Worm (Caenorhabditis elegans) whole organism, L4 larva: ENCODE results near the gene T28D6.3.
A peak's percentile ranks its signal among the peaks of the same experiment; 100 is the strongest.

Experiments
- F44E2.7 ChIP-seq: fragments of 200-800 bp; sonication (Bioruptor generic); IDR thresholded peaks from 2 replicates; pipeline ENCODE4 v2.1.2; 2022; ENCODE audit warnings: missing genetic modification characterization, missing compliant biosample characterization
- T26A8.4 ChIP-seq: fragments of 200-800 bp; sonication (Bioruptor generic); IDR thresholded peaks from 2 replicates; pipeline ENCODE4 v1.3.6; 2022; ENCODE audit warnings: missing genetic modification characterization, missing compliant biosample characterization
- Y105C5A.15 ChIP-seq: fragments of 200-800 bp; sonication (Bioruptor generic); IDR thresholded peaks from 2 replicates; pipeline ENCODE4 v1.3.6; 2022; ENCODE audit warnings: missing genetic modification characterization, missing compliant biosample characterization
- aha-1 ChIP-seq: fragments of 150-350 bp; peaks from one replicate; lab custom pipeline; 2014; ENCODE audit warnings: missing biosample characterization, missing genetic modification characterization
- attf-4 ChIP-seq: sonication (generic microtip); optimal IDR thresholded peaks from 3 replicates; lab custom pipeline; 2017; ENCODE audit warnings: missing biosample characterization, missing genetic modification characterization
- ceh-20 ChIP-seq: fragments of 200-800 bp; sonication (Bioruptor generic); IDR thresholded peaks from 2 replicates; pipeline ENCODE4 v1.3.6; 2022; ENCODE audit warnings: missing genetic modification reagents, missing genetic modification characterization, missing compliant biosample characterization
- ceh-32 ChIP-seq: sonication (generic microtip); optimal IDR thresholded peaks from 2 replicates; lab custom pipeline; 2016; ENCODE audit warnings: mild to moderate bottlenecking, missing genetic modification characterization, missing compliant biosample characterization; ENCODE audit not compliant: poor library complexity
- ceh-44 ChIP-seq: fragments of 200-800 bp; sonication (Bioruptor generic); IDR thresholded peaks from 2 replicates; pipeline ENCODE4 v1.3.6; 2022; ENCODE audit warnings: missing genetic modification reagents, missing genetic modification characterization, missing compliant biosample characterization
- ceh-82 ChIP-seq: sonication (generic microtip); optimal IDR thresholded peaks from 2 replicates; lab custom pipeline; 2017; ENCODE audit warnings: missing biosample characterization, missing genetic modification characterization
- ces-1 ChIP-seq: fragments of 150-350 bp; sonication (generic microtip); optimal IDR thresholded peaks from 4 replicates; lab custom pipeline; 2014; ENCODE audit warnings: missing biosample characterization, missing genetic modification reagents, missing genetic modification characterization
- cey-2 ChIP-seq: sonication (generic microtip); optimal IDR thresholded peaks from 3 replicates; lab custom pipeline; 2017; ENCODE audit warnings: missing genetic modification characterization, mild to moderate bottlenecking, missing compliant biosample characterization, antibody characterized with exemption, borderline replicate concordance; ENCODE audit not compliant: insufficient read depth
- ctbp-1 ChIP-seq: fragments of 200-800 bp; sonication (Bioruptor generic); IDR thresholded peaks from 2 replicates; pipeline ENCODE4 v1.3.6; 2022; ENCODE audit warnings: missing genetic modification reagents, missing genetic modification characterization, missing compliant biosample characterization
- daf-12 ChIP-seq: fragments of 150-350 bp; optimal IDR thresholded peaks from 2 replicates; lab custom pipeline; 2014; ENCODE audit warnings: missing biosample characterization, missing genetic modification reagents, missing genetic modification characterization
- daf-16 ChIP-seq, 3 experiments: sonication (generic microtip); optimal IDR thresholded peaks; 2 replicates each; lab custom pipeline; 2016 to 2017; ENCODE audit warnings: missing genetic modification characterization in 3 of 3, missing genetic modification reagents in 3 of 3, mild to moderate bottlenecking in 2 of 3, missing compliant biosample characterization in 2 of 3, missing biosample characterization in 1 of 3, moderate library complexity in 1 of 3
- dmd-6 ChIP-seq: fragments of 200-800 bp; sonication (Bioruptor generic); IDR thresholded peaks from 2 replicates; pipeline ENCODE4 v1.3.6; 2022; ENCODE audit warnings: missing genetic modification reagents, missing genetic modification characterization, missing compliant biosample characterization
- dmd-9 ChIP-seq: fragments of 200-800 bp; sonication (Bioruptor generic); IDR thresholded peaks from 2 replicates; pipeline ENCODE4 v1.3.6; 2022; ENCODE audit warnings: missing genetic modification reagents, missing genetic modification characterization, missing compliant biosample characterization
- dpl-1 ChIP-seq: fragments of 150-350 bp; optimal IDR thresholded peaks from 2 replicates; lab custom pipeline; 2014; ENCODE audit warnings: missing biosample characterization, missing genetic modification reagents, missing genetic modification characterization
- duxl-1 ChIP-seq: sonication (generic microtip); optimal IDR thresholded peaks from 2 replicates; lab custom pipeline; 2016; ENCODE audit warnings: mild to moderate bottlenecking, missing genetic modification characterization, moderate library complexity, missing compliant biosample characterization; ENCODE audit not compliant: poor library complexity
- dve-1 ChIP-seq: sonication (generic microtip); optimal IDR thresholded peaks from 2 replicates; lab custom pipeline; 2017; ENCODE audit warnings: antibody characterized with exemption, mild to moderate bottlenecking, missing genetic modification characterization, missing compliant biosample characterization; ENCODE audit not compliant: insufficient read depth
- egl-27 ChIP-seq: sonication (generic microtip); optimal IDR thresholded peaks from 3 replicates; lab custom pipeline; 2017; ENCODE audit warnings: missing biosample characterization, missing genetic modification reagents, missing genetic modification characterization
- egl-43 ChIP-seq: fragments of 200-800 bp; sonication (Bioruptor generic); IDR thresholded peaks from 2 replicates; pipeline ENCODE4 v1.3.6; 2022; ENCODE audit warnings: missing genetic modification reagents, missing genetic modification characterization, missing compliant biosample characterization
- hif-1 ChIP-seq, 2 experiments: sonication (generic microtip); optimal IDR thresholded peaks; 2 replicates each; lab custom pipeline; 2016 to 2017; ENCODE audit warnings: missing compliant biosample characterization in 2 of 2, missing genetic modification characterization in 2 of 2, missing genetic modification reagents in 2 of 2, missing genotype in 2 of 2, mild to moderate bottlenecking in 1 of 2
- hmg-1.1 ChIP-seq: fragments of 200-800 bp; sonication (Bioruptor generic); IDR thresholded peaks from 2 replicates; pipeline ENCODE4 v1.3.6; 2022; ENCODE audit warnings: missing genetic modification reagents, missing genetic modification characterization, missing compliant biosample characterization
- jun-1 ChIP-seq: fragments of 150-350 bp; optimal IDR thresholded peaks from 2 replicates; lab custom pipeline; 2014; ENCODE audit warnings: missing biosample characterization, missing genetic modification reagents, missing genetic modification characterization
- lim-7 ChIP-seq: fragments of 200-800 bp; sonication (Bioruptor generic); IDR thresholded peaks from 2 replicates; pipeline ENCODE4 v1.3.6; 2022; ENCODE audit warnings: missing genetic modification characterization, missing compliant biosample characterization
- lin-1 ChIP-seq: fragments of 200-800 bp; sonication (Bioruptor generic); IDR thresholded peaks from 2 replicates; pipeline ENCODE4 v1.3.6; 2022; ENCODE audit warnings: missing genetic modification reagents, missing genetic modification characterization, missing compliant biosample characterization
- lin-13 ChIP-seq: fragments of 150-350 bp; optimal IDR thresholded peaks from 2 replicates; lab custom pipeline; 2014; ENCODE audit warnings: missing biosample characterization, missing genetic modification reagents, missing genetic modification characterization
- madf-5 ChIP-seq, 2 experiments: fragments of 200-800 bp; sonication (Bioruptor generic); IDR thresholded peaks; 2 replicates each; pipeline ENCODE4 v1.3.6; 2022; ENCODE audit warnings: missing compliant biosample characterization in 2 of 2, missing genetic modification characterization in 2 of 2
- mdl-1 ChIP-seq, 2 experiments: fragments of 150-350 bp in 1 of 2; sonication (generic microtip) in 1 of 2; optimal IDR thresholded peaks; 2 replicates each; lab custom pipeline; 2014 to 2017; ENCODE audit warnings: missing biosample characterization in 2 of 2, missing genetic modification characterization in 2 of 2
- mep-1 ChIP-seq: fragments of 150-350 bp; sonication (generic microtip); optimal IDR thresholded peaks from 3 replicates; lab custom pipeline; 2014; ENCODE audit warnings: missing biosample characterization, missing genetic modification characterization
- mxl-2 ChIP-seq: fragments of 200-800 bp; sonication (Bioruptor generic); conservative IDR thresholded peaks from 2 replicates; pipeline ENCODE4 v1.3.6; 2022; ENCODE audit warnings: missing genetic modification reagents, missing genetic modification characterization, missing compliant biosample characterization
- mxl-3 ChIP-seq: fragments of 200-800 bp; sonication (Bioruptor generic); optimal IDR thresholded peaks from 2 replicates; lab custom pipeline; 2018; ENCODE audit warnings: mild to moderate bottlenecking, missing genetic modification characterization, missing compliant biosample characterization
- nhr-102 ChIP-seq: sonication (generic microtip); optimal IDR thresholded peaks from 2 replicates; lab custom pipeline; 2016; ENCODE audit warnings: mild to moderate bottlenecking, missing genetic modification characterization, moderate library complexity, missing compliant biosample characterization
- nhr-11 ChIP-seq: fragments of 150-350 bp; optimal IDR thresholded peaks from 2 replicates; lab custom pipeline; 2014; ENCODE audit warnings: missing biosample characterization, missing genetic modification characterization
- nhr-25 ChIP-seq: sonication (generic microtip); optimal IDR thresholded peaks from 2 replicates; lab custom pipeline; 2017; ENCODE audit warnings: missing genetic modification characterization, mild to moderate bottlenecking, missing compliant biosample characterization, antibody characterized with exemption, moderate library complexity, borderline replicate concordance; ENCODE audit not compliant: insufficient read depth
- nhr-28 ChIP-seq: fragments of 150-350 bp; optimal IDR thresholded peaks from 2 replicates; lab custom pipeline; 2014; ENCODE audit warnings: missing biosample characterization, missing genetic modification characterization
- nhr-42 ChIP-seq: fragments of 200-800 bp; sonication (Bioruptor generic); IDR thresholded peaks from 2 replicates; pipeline ENCODE4 v1.3.6; 2022; ENCODE audit warnings: missing genetic modification characterization, missing compliant biosample characterization
- nhr-76 ChIP-seq: fragments of 150-350 bp; optimal IDR thresholded peaks from 2 replicates; lab custom pipeline; 2014; ENCODE audit warnings: missing biosample characterization, missing genetic modification characterization
- nhr-77 ChIP-seq: fragments of 150-350 bp; optimal IDR thresholded peaks from 2 replicates; lab custom pipeline; 2014; ENCODE audit warnings: missing biosample characterization, missing genetic modification characterization
- pqm-1 ChIP-seq: sonication (generic microtip); optimal IDR thresholded peaks from 2 replicates; lab custom pipeline; 2017; ENCODE audit warnings: missing biosample characterization, missing genetic modification characterization
- saeg-2 ChIP-seq: fragments of 200-800 bp; sonication (Bioruptor generic); IDR thresholded peaks from 2 replicates; pipeline ENCODE4 v1.3.6; 2022; ENCODE audit warnings: missing genetic modification reagents, missing genetic modification characterization, missing compliant biosample characterization
- spr-3 ChIP-seq: fragments of 200-800 bp; sonication (Bioruptor generic); optimal IDR thresholded peaks from 2 replicates; lab custom pipeline; 2018; ENCODE audit warnings: mild to moderate bottlenecking, missing genetic modification characterization, missing compliant biosample characterization
- tag-97 ChIP-seq: fragments of 200-800 bp; sonication (Bioruptor generic); IDR thresholded peaks from 2 replicates; pipeline ENCODE4 v1.3.6; 2022; ENCODE audit warnings: missing genetic modification characterization, missing compliant biosample characterization
- tra-1 ChIP-seq: fragments of 200-800 bp; sonication (Bioruptor generic); IDR thresholded peaks from 2 replicates; pipeline ENCODE4 v1.3.6; 2022; ENCODE audit warnings: missing genetic modification reagents, missing genetic modification characterization, missing compliant biosample characterization
- unc-130 ChIP-seq: sonication (generic microtip); optimal IDR thresholded peaks from 2 replicates; lab custom pipeline; 2016; ENCODE audit warnings: missing genetic modification reagents, missing genetic modification characterization, missing compliant biosample characterization
- unc-39 ChIP-seq: sonication (generic microtip); optimal IDR thresholded peaks from 2 replicates; lab custom pipeline; 2017; ENCODE audit warnings: missing biosample characterization, missing genetic modification characterization
- vab-7 ChIP-seq: fragments of 200-800 bp; sonication (Bioruptor generic); IDR thresholded peaks from 2 replicates; pipeline ENCODE4 v1.3.6; 2022; ENCODE audit warnings: missing genetic modification reagents, missing genetic modification characterization, missing compliant biosample characterization
- zfp-2 ChIP-seq: sonication (generic microtip); optimal IDR thresholded peaks from 2 replicates; lab custom pipeline; 2016; ENCODE audit warnings: mild to moderate bottlenecking, missing genetic modification characterization, missing compliant biosample characterization
- zip-11 ChIP-seq: fragments of 200-800 bp; sonication (Bioruptor generic); IDR thresholded peaks from 2 replicates; pipeline ENCODE4 v1.3.6; 2022; ENCODE audit warnings: missing genetic modification characterization, missing compliant biosample characterization
- ztf-11 ChIP-seq: fragments of 150-350 bp; optimal IDR thresholded peaks from 2 replicates; lab custom pipeline; 2014; ENCODE audit warnings: missing biosample characterization, missing genetic modification characterization
- ztf-7 ChIP-seq: fragments of 150-350 bp; optimal IDR thresholded peaks from 2 replicates; lab custom pipeline; 2014; ENCODE audit warnings: missing biosample characterization, missing genetic modification characterization

Gene T28D6.3

DNA sequence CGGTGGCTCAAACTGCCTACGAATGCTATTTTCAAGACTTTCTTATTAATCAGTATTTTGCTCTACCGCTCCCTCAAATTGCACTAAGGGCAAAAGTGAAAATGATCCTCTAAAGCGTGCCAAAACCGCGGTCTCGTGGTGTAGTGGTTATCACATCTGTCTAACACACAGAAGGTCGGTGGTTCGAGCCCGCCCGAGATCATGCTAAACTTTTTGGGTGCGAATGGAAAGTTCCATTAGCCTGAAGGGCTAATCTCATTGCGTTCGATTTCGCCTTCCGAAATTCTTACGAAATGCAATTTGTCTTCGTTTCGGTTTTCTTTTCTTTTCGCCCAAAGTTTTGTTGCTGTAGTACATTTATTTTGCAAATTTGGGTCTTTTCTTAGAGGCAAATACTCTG lies 13.1 kb upstream of the T28D6.3 start (continued):
- TF ChIP-seq spr-3 (GFP tag; lab: Kevin White, UChicago) = no peak
- TF ChIP-seq ceh-82 (tag; lab: Kevin White, UChicago) = no peak
- peak; percentile 37; the same call in 1 of the 2 replicates for TF ChIP-seq dmd-6
- peak; percentile 48 for TF ChIP-seq aha-1
- TF ChIP-seq unc-39 (tag; lab: Kevin White, UChicago) = no peak
- no peak for TF ChIP-seq zfp-2 (tag; lab: Kevin White, UChicago)
- no peak for TF ChIP-seq dpl-1 (GFP tag; lab: Kevin White, UChicago)
- no peak for TF ChIP-seq mdl-1 (tag; optimal IDR thresholded peaks at IDR 0.05; lab: Kevin White, UChicago)
- peak; percentile 16 for TF ChIP-seq unc-130 (GFP tag; lab: Kevin White, UChicago)
- no peak for TF ChIP-seq nhr-76 (tag; lab: Kevin White, UChicago)
- no peak for TF ChIP-seq nhr-11
- TF ChIP-seq pqm-1 (tag; lab: Kevin White, UChicago) = no peak
- no peak for TF ChIP-seq nhr-77 (tag; lab: Kevin White, UChicago)
- TF ChIP-seq tra-1 = peak; percentile 56; the same call in 1 of the 2 replicates
- no peak for TF ChIP-seq ceh-20 (GFP tag; lab: Robert Waterston, UW)
- no peak for TF ChIP-seq nhr-25 (tag; lab: Kevin White, UChicago)
- TF ChIP-seq egl-27 (tag; lab: Kevin White, UChicago) = no peak
- no peak for TF ChIP-seq cey-2 (tag; lab: Kevin White, UChicago)
- no peak; the same call in none of the 2 replicates for TF ChIP-seq ctbp-1
- peak; percentile 37 for TF ChIP-seq mep-1 (tag; lab: Kevin White, UChicago)
- no peak for TF ChIP-seq lin-1 (GFP tag; lab: Robert Waterston, UW)
- no peak for TF ChIP-seq attf-4 (tag; lab: Kevin White, UChicago)
- TF ChIP-seq madf-5 (GFP tag; IDR thresholded peaks at IDR 0.05; lab: Robert Waterston, UW) = no peak
- no peak for TF ChIP-seq daf-12
- TF ChIP-seq nhr-28 (tag; lab: Kevin White, UChicago) = no peak
- peak; percentile 41 for TF ChIP-seq mxl-3
- TF ChIP-seq vab-7 = peak; percentile 69
- no peak for TF ChIP-seq tag-97
- TF ChIP-seq ceh-44 (GFP tag; lab: Robert Waterston, UW) = peak; percentile 65
- no peak for TF ChIP-seq daf-16 (GFP tag; optimal IDR thresholded peaks at IDR 0.05; lab: Kevin White, UChicago)
- peak; percentile 26 for TF ChIP-seq daf-16 (tag; optimal IDR thresholded peaks at IDR 0.05; lab: Kevin White, UChicago)
- TF ChIP-seq ztf-11 (tag; lab: Kevin White, UChicago) = no peak
- TF ChIP-seq ztf-7 (tag; lab: Kevin White, UChicago) = no peak
- no peak for TF ChIP-seq dve-1 (tag; lab: Kevin White, UChicago)
- no peak for TF ChIP-seq zip-11 (GFP tag; lab: Robert Waterston, UW)
- TF ChIP-seq ces-1 (GFP tag; lab: Kevin White, UChicago) = peak; percentile 35
- TF ChIP-seq dmd-9 (GFP tag; lab: Robert Waterston, UW) = no peak
- TF ChIP-seq lim-7 (GFP tag; lab: Robert Waterston, UW) = peak; percentile 69
- TF ChIP-seq hmg-1.1 (GFP tag; lab: Robert Waterston, UW) = 0 out of 2 replicates have a peak, but pooled peaks have one; percentile 37
- TF ChIP-seq egl-43 (GFP tag; lab: Robert Waterston, UW) = peak; percentile 78
- TF ChIP-seq ceh-32 (tag; lab: Kevin White, UChicago) = no peak
- no peak for TF ChIP-seq nhr-102 (tag; lab: Kevin White, UChicago)
- TF ChIP-seq F44E2.7 (GFP tag; lab: Robert Waterston, UW) = 0 out of 2 replicates have a peak, but pooled peaks have one; percentile 30
- TF ChIP-seq saeg-2 = no peak
- no peak for TF ChIP-seq jun-1 (tag; lab: Kevin White, UChicago)
- no peak for TF ChIP-seq duxl-1 (tag; lab: Kevin White, UChicago)
- TF ChIP-seq mxl-2 (GFP tag; lab: Robert Waterston, UW) = no peak
- 0 out of 2 replicates have a peak, but pooled peaks have one; percentile 39 for TF ChIP-seq T26A8.4
- no peak for TF ChIP-seq Y105C5A.15 (GFP tag; lab: Robert Waterston, UW)
- TF ChIP-seq lin-13 (GFP tag; lab: Kevin White, UChicago) = no peak
- TF ChIP-seq nhr-42 (GFP tag; lab: Robert Waterston, UW) = peak; percentile 44; the same call in 1 of the 2 replicates
- TF ChIP-seq hif-1 (tag; optimal IDR thresholded peaks at IDR 0.05; lab: Kevin White, UChicago) = no peak
